Worm (Caenorhabditis elegans): Measurements from ENCODE around the gene scvp-1.

ce11 chrV:10901125-10901524 lies 30.0 kb downstream of the scvp-1 start, which contains the start of gene spp-16:
- TF ChIP-seq nhr-237 (tag; optimal IDR thresholded peaks at IDR 0.05) (no peak), ama-1 (optimal IDR thresholded peaks at IDR 0.05) (no peak)

Measured in whole organism, L3 larva.